Worm (Caenorhabditis elegans) whole organism, young adult: ENCODE results near the gene F54E12.2.

Source experiments
- B0019.2 ChIP-seq: fragments of 200-800 bp; sonication (Bioruptor generic); conservative IDR thresholded peaks from 2 replicates; pipeline ENCODE4 v1.3.6; 2022; ENCODE audit warnings: missing genetic modification reagents, missing genetic modification characterization, missing compliant biosample characterization
- B0261.1 ChIP-seq: sonication (generic microtip); optimal IDR thresholded peaks from 2 replicates; lab custom pipeline; 2016; ENCODE audit warnings: mild to moderate bottlenecking, missing genetic modification characterization, moderate library complexity, missing compliant biosample characterization
- B0336.3 ChIP-seq: fragments of 200-800 bp; sonication (Bioruptor generic); IDR thresholded peaks from 2 replicates; pipeline ENCODE4 v1.3.6; 2022; ENCODE audit warnings: missing genetic modification characterization, missing compliant biosample characterization
- C06A6.2 ChIP-seq: fragments of 200-800 bp; sonication (Bioruptor generic); conservative IDR thresholded peaks from 2 replicates; pipeline ENCODE4 v1.3.6; 2022; ENCODE audit warnings: missing genetic modification characterization, missing compliant biosample characterization
- D2030.7 ChIP-seq: fragments of 200-800 bp; sonication (Bioruptor generic); IDR thresholded peaks from 2 replicates; pipeline ENCODE4 v1.3.6; 2022; ENCODE audit warnings: missing genetic modification reagents, missing genetic modification characterization, missing compliant biosample characterization
- F10E7.11 ChIP-seq: sonication (generic microtip); optimal IDR thresholded peaks from 2 replicates; lab custom pipeline; 2017; ENCODE audit warnings: mild to moderate bottlenecking, missing genetic modification characterization, moderate library complexity, missing compliant biosample characterization
- F22D6.2 ChIP-seq: sonication (generic microtip); optimal IDR thresholded peaks from 2 replicates; lab custom pipeline; 2016; ENCODE audit warnings: mild to moderate bottlenecking, missing genetic modification characterization, missing compliant biosample characterization
- F37B4.10 ChIP-seq: fragments of 200-800 bp; sonication (Bioruptor generic); IDR thresholded peaks from 2 replicates; pipeline ENCODE4 v1.3.6; 2022; ENCODE audit warnings: missing genetic modification characterization, missing compliant biosample characterization
- F55B11.4 ChIP-seq: sonication (generic microtip); optimal IDR thresholded peaks from 2 replicates; lab custom pipeline; 2016; ENCODE audit warnings: missing compliant biosample characterization, missing genetic modification characterization, borderline replicate concordance; ENCODE audit not compliant: insufficient read depth
- K11D2.4 ChIP-seq: fragments of 200-800 bp; sonication (Bioruptor generic); IDR thresholded peaks from 2 replicates; pipeline ENCODE4 v1.3.6; 2022; ENCODE audit warnings: missing genetic modification reagents, missing genetic modification characterization, missing compliant biosample characterization
- Y53G8AR.9 ChIP-seq: fragments of 200-800 bp; sonication (Bioruptor generic); conservative IDR thresholded peaks from 2 replicates; pipeline ENCODE4 v1.3.6; 2022; ENCODE audit warnings: missing genetic modification reagents, missing genetic modification characterization, missing compliant biosample characterization
- Y79H2A.3 ChIP-seq: fragments of 200-800 bp; sonication (Bioruptor generic); conservative IDR thresholded peaks from 2 replicates; pipeline ENCODE4 v1.3.6; 2022; ENCODE audit warnings: missing genetic modification reagents, missing genetic modification characterization, missing compliant biosample characterization
- Y95B8A.8 ChIP-seq: fragments of 200-800 bp; sonication (Bioruptor generic); IDR thresholded peaks from 2 replicates; pipeline ENCODE4 v1.3.6; 2022; ENCODE audit warnings: missing genetic modification reagents, missing genetic modification characterization, missing compliant biosample characterization
- ZK185.1 ChIP-seq: sonication (generic microtip); optimal IDR thresholded peaks from 2 replicates; lab custom pipeline; 2016; ENCODE audit warnings: mild to moderate bottlenecking, missing genetic modification characterization, missing compliant biosample characterization; ENCODE audit not compliant: poor library complexity, severe bottlenecking
- ama-1 ChIP-seq, 3 experiments: fragments of 150-350 bp in 1 of 3; sonication (generic microtip) in 2 of 3; optimal IDR thresholded peaks; 2 replicates each; lab custom pipeline; 2014 to 2018; ENCODE audit warnings: missing biosample characterization in 2 of 3, missing genetic modification characterization in 2 of 3, missing genetic modification reagents in 2 of 3
- atf-7 ChIP-seq: sonication (generic microtip); optimal IDR thresholded peaks from 2 replicates; lab custom pipeline; 2017; ENCODE audit warnings: mild to moderate bottlenecking, missing genetic modification characterization, missing compliant biosample characterization
- athp-1 ChIP-seq: sonication (generic microtip); optimal IDR thresholded peaks from 2 replicates; lab custom pipeline; 2017; ENCODE audit warnings: mild to moderate bottlenecking, missing genetic modification characterization, missing compliant biosample characterization
- attf-5 ChIP-seq: fragments of 200-800 bp; sonication (Bioruptor generic); optimal IDR thresholded peaks from 2 replicates; lab custom pipeline; 2018; ENCODE audit warnings: mild to moderate bottlenecking, missing genetic modification characterization, missing compliant biosample characterization
- bed-1 ChIP-seq: fragments of 200-800 bp; sonication (Bioruptor generic); IDR thresholded peaks from 2 replicates; pipeline ENCODE4 v1.3.6; 2022; ENCODE audit warnings: missing genetic modification reagents, missing genetic modification characterization, missing compliant biosample characterization
- ccch-3 ChIP-seq: fragments of 200-800 bp; sonication (Bioruptor generic); optimal IDR thresholded peaks from 2 replicates; lab custom pipeline; 2018; ENCODE audit warnings: mild to moderate bottlenecking, missing genetic modification characterization, missing compliant biosample characterization
- ceh-27 ChIP-seq: fragments of 200-800 bp; sonication (Bioruptor generic); optimal IDR thresholded peaks from 2 replicates; lab custom pipeline; 2018; ENCODE audit warnings: mild to moderate bottlenecking, missing genetic modification characterization, moderate library complexity, missing compliant biosample characterization
- ceh-40 ChIP-seq: fragments of 200-800 bp; sonication (Bioruptor generic); IDR thresholded peaks from 2 replicates; pipeline ENCODE4 v1.3.6; 2022; ENCODE audit warnings: missing genetic modification characterization, missing compliant biosample characterization
- ceh-58 ChIP-seq: fragments of 200-800 bp; sonication (Bioruptor generic); IDR thresholded peaks from 2 replicates; pipeline ENCODE4 v1.3.6; 2022; ENCODE audit warnings: missing genetic modification characterization, missing compliant biosample characterization
- dpl-1 ChIP-seq: fragments of 150-350 bp; optimal IDR thresholded peaks from 2 replicates; lab custom pipeline; 2014; ENCODE audit warnings: missing biosample characterization, missing genetic modification reagents, missing genetic modification characterization
- egl-44 ChIP-seq: fragments of 200-800 bp; sonication (Bioruptor generic); IDR thresholded peaks from 2 replicates; pipeline ENCODE4 v1.3.6; 2022; ENCODE audit warnings: missing genetic modification reagents, missing genetic modification characterization, missing compliant biosample characterization
- gei-17 ChIP-seq: fragments of 200-800 bp; sonication (Bioruptor generic); optimal IDR thresholded peaks from 2 replicates; lab custom pipeline; 2018; ENCODE audit warnings: mild to moderate bottlenecking, missing genetic modification characterization, missing compliant biosample characterization
- him-1 ChIP-seq: sonication (generic microtip); optimal IDR thresholded peaks from 2 replicates; lab custom pipeline; 2016; ENCODE audit warnings: missing genotype, missing genetic modification reagents, missing genetic modification characterization, missing compliant biosample characterization
- hmg-1.2 ChIP-seq: fragments of 200-800 bp; sonication (Bioruptor generic); IDR thresholded peaks from 2 replicates; pipeline ENCODE4 v1.3.6; 2022; ENCODE audit warnings: missing genetic modification reagents, missing genetic modification characterization, missing compliant biosample characterization
- hrde-1 ChIP-seq: sonication (generic microtip); optimal IDR thresholded peaks from 2 replicates; lab custom pipeline; 2016; ENCODE audit warnings: missing genetic modification characterization, mild to moderate bottlenecking, missing compliant biosample characterization, moderate library complexity, missing genotype, missing genetic modification reagents, borderline replicate concordance
- hsf-1 ChIP-seq: fragments of 200-800 bp; sonication (Bioruptor generic); IDR thresholded peaks from 2 replicates; pipeline ENCODE4 v1.3.6; 2022; ENCODE audit warnings: missing genetic modification reagents, missing genetic modification characterization, missing compliant biosample characterization
- lag-1 ChIP-seq: fragments of 200-800 bp; sonication (Bioruptor generic); IDR thresholded peaks from 2 replicates; pipeline ENCODE4 v1.3.6; 2022; ENCODE audit warnings: missing genetic modification reagents, missing genetic modification characterization, missing compliant biosample characterization
- let-526 ChIP-seq: fragments of 200-800 bp; sonication (Bioruptor generic); IDR thresholded peaks from 2 replicates; pipeline ENCODE4 v1.3.6; 2022; ENCODE audit warnings: missing genetic modification reagents, missing genetic modification characterization, missing compliant biosample characterization
- lin-26 ChIP-seq: fragments of 200-800 bp; sonication (Bioruptor generic); IDR thresholded peaks from 2 replicates; pipeline ENCODE4 v1.3.6; 2022; ENCODE audit warnings: missing genetic modification reagents, missing genetic modification characterization, missing compliant biosample characterization
- lin-40 ChIP-seq: sonication (generic microtip); optimal IDR thresholded peaks from 2 replicates; lab custom pipeline; 2016; ENCODE audit warnings: missing genetic modification characterization, mild to moderate bottlenecking, missing compliant biosample characterization, missing genotype, missing genetic modification reagents
- lin-54 ChIP-seq: fragments of 200-800 bp; sonication (Bioruptor generic); optimal IDR thresholded peaks from 2 replicates; lab custom pipeline; 2018; ENCODE audit warnings: mild to moderate bottlenecking, missing genetic modification characterization, missing compliant biosample characterization
- lir-1 ChIP-seq: fragments of 200-800 bp; sonication (Bioruptor generic); conservative IDR thresholded peaks from 2 replicates; pipeline ENCODE4 v1.3.6; 2022; ENCODE audit warnings: missing genetic modification reagents, missing genetic modification characterization, missing compliant biosample characterization
- madf-10 ChIP-seq: sonication (generic microtip); optimal IDR thresholded peaks from 2 replicates; lab custom pipeline; 2016; ENCODE audit warnings: mild to moderate bottlenecking, missing genetic modification characterization, missing compliant biosample characterization
- madf-3 ChIP-seq: fragments of 200-800 bp; sonication (Bioruptor generic); IDR thresholded peaks from 2 replicates; pipeline ENCODE4 v1.3.6; 2022; ENCODE audit warnings: missing genetic modification reagents, missing genetic modification characterization, missing compliant biosample characterization
- nfya-2 ChIP-seq: fragments of 200-800 bp; sonication (Bioruptor generic); IDR thresholded peaks from 2 replicates; pipeline ENCODE4 v1.3.6; 2022; ENCODE audit warnings: missing genetic modification reagents, missing genetic modification characterization, missing compliant biosample characterization
- nhr-27 ChIP-seq: fragments of 200-800 bp; sonication (Bioruptor generic); optimal IDR thresholded peaks from 2 replicates; lab custom pipeline; 2018; ENCODE audit warnings: mild to moderate bottlenecking, missing genetic modification characterization, moderate library complexity, missing compliant biosample characterization
- rcor-1 ChIP-seq: fragments of 200-800 bp; sonication (Bioruptor generic); IDR thresholded peaks from 2 replicates; pipeline ENCODE4 v1.3.6; 2022; ENCODE audit warnings: missing genetic modification reagents, missing genetic modification characterization, missing compliant biosample characterization
- rpc-1 ChIP-seq, 2 experiments: fragments of 150-350 bp in 1 of 2; sonication (generic microtip) in 1 of 2; optimal IDR thresholded peaks; 2 replicates each; lab custom pipeline; 2014 to 2018; ENCODE audit warnings: missing biosample characterization in 1 of 2, missing genetic modification characterization in 1 of 2, missing genetic modification reagents in 1 of 2, missing genotype in 1 of 2
- snpc-1.1 ChIP-seq: sonication (generic microtip); optimal IDR thresholded peaks from 2 replicates; lab custom pipeline; 2017; ENCODE audit warnings: missing genetic modification characterization, mild to moderate bottlenecking, missing compliant biosample characterization, antibody characterized with exemption, moderate library complexity, missing genotype, missing genetic modification reagents; ENCODE audit not compliant: insufficient read depth
- snpc-1.3 ChIP-seq: sonication (generic microtip); optimal IDR thresholded peaks from 2 replicates; lab custom pipeline; 2017; ENCODE audit warnings: missing genetic modification characterization, mild to moderate bottlenecking, missing compliant biosample characterization, antibody characterized with exemption, moderate library complexity, missing genotype, missing genetic modification reagents; ENCODE audit not compliant: insufficient read depth
- sptf-2 ChIP-seq: fragments of 200-800 bp; sonication (Bioruptor generic); optimal IDR thresholded peaks from 2 replicates; lab custom pipeline; 2018; ENCODE audit warnings: mild to moderate bottlenecking, missing genetic modification characterization, missing compliant biosample characterization
- xnd-1 ChIP-seq: sonication (generic microtip); optimal IDR thresholded peaks from 2 replicates; lab custom pipeline; 2016; ENCODE audit warnings: missing genotype, missing genetic modification reagents, missing genetic modification characterization, missing compliant biosample characterization
- ztf-25 ChIP-seq: fragments of 200-800 bp; sonication (Bioruptor generic); IDR thresholded peaks from 2 replicates; pipeline ENCODE4 v1.3.6; 2022; ENCODE audit warnings: missing genetic modification reagents, missing genetic modification characterization, missing compliant biosample characterization
- ztf-6 ChIP-seq: fragments of 200-800 bp; sonication (Bioruptor generic); IDR thresholded peaks from 2 replicates; pipeline ENCODE4 v1.3.6; 2022; ENCODE audit warnings: missing genetic modification reagents, missing genetic modification characterization, missing compliant biosample characterization

The F54E12.2 gene

ce11 chrIV:11377439-11377838 is 40.5 kb upstream of the F54E12.2 start (continued):
- TF ChIP-seq sptf-2 (no peak), gei-17 (GFP tag; lab: Kevin White, UChicago) (no peak), nhr-27 (tag; lab: Kevin White, UChicago) (peak; percentile 11), F37B4.10 (no peak), C06A6.2 (no peak), madf-10 (tag; lab: Kevin White, UChicago) (no peak), nfya-2 (GFP tag; lab: Robert Waterston, UW) (no peak), rpc-1 (optimal IDR thresholded peaks at IDR 0.05; lab: Kevin White, UChicago) (no peak), rpc-1 (tag; optimal IDR thresholded peaks at IDR 0.05; lab: Kevin White, UChicago) (peak; percentile 2), him-1 (no peak), hmg-1.2 (peak; percentile 47), ceh-58 (GFP tag; lab: Robert Waterston, UW) (peak; percentile 75; the same call in 1 of the 2 replicates), lir-1 (no peak), snpc-1.1 (no peak), atf-7 (tag; lab: Kevin White, UChicago) (peak; percentile 53), xnd-1 (peak; percentile 47), lin-26 (no peak), ccch-3 (GFP tag; lab: Kevin White, UChicago) (no peak), F10E7.11 (no peak), ztf-6 (GFP tag; lab: Robert Waterston, UW) (no peak), B0336.3 (GFP tag; lab: Robert Waterston, UW) (peak; percentile 84), lin-40 (tag; lab: Kevin White, UChicago) (no peak), hsf-1 (GFP tag; lab: Robert Waterston, UW) (peak; percentile 81), Y79H2A.3 (peak; percentile 91), K11D2.4 (GFP tag; lab: Robert Waterston, UW) (no peak), F22D6.2 (tag; lab: Kevin White, UChicago) (no peak), ZK185.1 (tag; lab: Kevin White, UChicago) (no peak), hrde-1 (tag; lab: Kevin White, UChicago) (peak; percentile 91), F55B11.4 (tag; lab: Kevin White, UChicago) (no peak), Y53G8AR.9 (GFP tag; lab: Robert Waterston, UW) (peak; percentile 94), bed-1 (no peak), lin-54 (GFP tag; lab: Kevin White, UChicago) (peak; percentile 71), dpl-1 (GFP tag; lab: Kevin White, UChicago) (peak; percentile 14), rcor-1 (peak; percentile 56), ceh-40 (GFP tag; lab: Robert Waterston, UW) (peak; percentile 68; the same call in 1 of the 2 replicates), lag-1 (GFP tag; lab: Robert Waterston, UW) (no peak), ama-1 (optimal IDR thresholded peaks at IDR 0.05; lab: Kevin White, UChicago) (no peak), ama-1 (GFP tag; optimal IDR thresholded peaks at IDR 0.05; lab: Kevin White, UChicago) (peak; percentile 44 to 85), attf-5 (GFP tag; lab: Kevin White, UChicago) (no peak), athp-1 (peak; percentile 37), B0019.2 (no peak), D2030.7 (GFP tag; lab: Robert Waterston, UW) (peak; percentile 52), ceh-27 (GFP tag; lab: Kevin White, UChicago) (no peak), madf-3 (peak; percentile 82), snpc-1.3 (tag; lab: Kevin White, UChicago) (peak; percentile 69), ztf-25 (GFP tag; lab: Robert Waterston, UW) (peak; percentile 63; the same call in 1 of the 2 replicates), B0261.1 (no peak), Y95B8A.8 (GFP tag; lab: Robert Waterston, UW) (peak; percentile 88), let-526 (GFP tag; lab: Robert Waterston, UW) (no peak), egl-44 (0 out of 2 replicates have a peak, but pooled peaks have one; percentile 55)
